Worm (Caenorhabditis elegans): ENCODE measurements around the gene C03B1.14.

The C03B1.14 gene

ce11 chrX:6373348-6373747 lies 12.8 kb upstream of the C03B1.14 start, which contains the start of gene C03B1.17:
Gene C03B1.17, plus strand, starts transcription at chrX:6373648.
- TF ChIP-seq W03F9.2 (tag; optimal IDR thresholded peaks at IDR 0.05) (no peak), him-1 (tag; optimal IDR thresholded peaks at IDR 0.05) (no peak), dao-5 (tag; optimal IDR thresholded peaks at IDR 0.05) (no peak)

ce11 chrX:6371192-6372116 lies 10.9 kb upstream of the C03B1.14 start:
- TF ChIP-seq dao-5 (tag; optimal IDR thresholded peaks at IDR 0.05) (peak; percentile 64), W03F9.2 (tag; optimal IDR thresholded peaks at IDR 0.05) (peak; percentile 3), him-1 (tag; optimal IDR thresholded peaks at IDR 0.05) (no peak)

ce11 chrX:6369717-6370116 lies 9.2 kb upstream of the C03B1.14 start, which contains the start of gene C03B1.2:
Gene C03B1.2, plus strand, starts transcription at chrX:6370017.
- no peak for TF ChIP-seq dao-5 (tag; optimal IDR thresholded peaks at IDR 0.05)
- no peak for TF ChIP-seq W03F9.2 (tag; optimal IDR thresholded peaks at IDR 0.05)
- TF ChIP-seq him-1 (tag; optimal IDR thresholded peaks at IDR 0.05): no peak

- TF ChIP-seq him-1 (tag; optimal IDR thresholded peaks at IDR 0.05) (no peak), W03F9.2 (tag; optimal IDR thresholded peaks at IDR 0.05) (no peak)
These were observed 5.2 kb upstream of the C03B1.14 start, which contains the start of gene C03B1.3 for ce11 chrX:6365715-6366114. Gene C03B1.3, plus strand, starts transcription at chrX:6366015.

- no peak for TF ChIP-seq him-1 (tag; optimal IDR thresholded peaks at IDR 0.05)
- no peak for TF ChIP-seq dao-5 (tag; optimal IDR thresholded peaks at IDR 0.05)
- no peak for TF ChIP-seq W03F9.2 (tag; optimal IDR thresholded peaks at IDR 0.05)
These were observed 3.6 kb upstream of the C03B1.14 start, which contains the start of gene C03B1.4 for ce11 chrX:6364196-6364595. Gene C03B1.4, plus strand, starts transcription at chrX:6364496.

- TF ChIP-seq dao-5 (tag; optimal IDR thresholded peaks at IDR 0.05): no peak
- TF ChIP-seq him-1 (tag; optimal IDR thresholded peaks at IDR 0.05): no peak
- TF ChIP-seq W03F9.2 (tag; optimal IDR thresholded peaks at IDR 0.05): no peak
These were observed 481 bp downstream of the C03B1.14 start for ce11 chrX:6360077-6360476.

ce11 chrX:6357772-6358171 lies 2.8 kb downstream of the C03B1.14 start, which contains the start of gene C03B1.10:
Gene C03B1.10, minus strand, starts transcription at chrX:6357872.
- no peak for TF ChIP-seq dao-5 (tag; optimal IDR thresholded peaks at IDR 0.05)
- TF ChIP-seq W03F9.2 (tag; optimal IDR thresholded peaks at IDR 0.05): no peak
- no peak for TF ChIP-seq him-1 (tag; optimal IDR thresholded peaks at IDR 0.05)

- TF ChIP-seq W03F9.2 (tag; optimal IDR thresholded peaks at IDR 0.05) (no peak), dao-5 (tag; optimal IDR thresholded peaks at IDR 0.05) (no peak), him-1 (tag; optimal IDR thresholded peaks at IDR 0.05) (no peak)
These were observed 5.4 kb downstream of the C03B1.14 start, which contains the start of gene C03B1.5 for ce11 chrX:6355030-6355635. Gene C03B1.5, plus strand, starts transcription at chrX:6355585.

- TF ChIP-seq him-1 (tag; optimal IDR thresholded peaks at IDR 0.05) (no peak), W03F9.2 (tag; optimal IDR thresholded peaks at IDR 0.05) (no peak), dao-5 (tag; optimal IDR thresholded peaks at IDR 0.05) (no peak)
These were observed 6.8 kb downstream of the C03B1.14 start for ce11 chrX:6353763-6354162.

- TF ChIP-seq him-1 (tag; optimal IDR thresholded peaks at IDR 0.05) (no peak), W03F9.2 (tag; optimal IDR thresholded peaks at IDR 0.05) (no peak)
These were observed 10.5 kb downstream of the C03B1.14 start, which contains the start of gene C03B1.6 for ce11 chrX:6350016-6350415. Gene C03B1.6, plus strand, starts transcription at chrX:6350316.

- TF ChIP-seq W03F9.2 (tag; optimal IDR thresholded peaks at IDR 0.05) (no peak), him-1 (tag; optimal IDR thresholded peaks at IDR 0.05) (no peak), dao-5 (tag; optimal IDR thresholded peaks at IDR 0.05) (no peak)
These were observed 13.5 kb downstream of the C03B1.14 start, which contains the start of gene C03B1.9 for ce11 chrX:6347013-6347412. Gene C03B1.9, minus strand, starts transcription at chrX:6347113.

ce11 chrX:6345785-6346184 lies 14.8 kb downstream of the C03B1.14 start:
- TF ChIP-seq him-1 (tag; optimal IDR thresholded peaks at IDR 0.05) (no peak), dao-5 (tag; optimal IDR thresholded peaks at IDR 0.05) (no peak), W03F9.2 (tag; optimal IDR thresholded peaks at IDR 0.05) (no peak)

ce11 chrX:6341513-6341912 lies 19.0 kb downstream of the C03B1.14 start, which contains the start of gene C03B1.7:
Gene C03B1.7, plus strand, starts transcription at chrX:6341813.
- TF ChIP-seq him-1 (tag; optimal IDR thresholded peaks at IDR 0.05) (no peak), dao-5 (tag; optimal IDR thresholded peaks at IDR 0.05) (no peak), W03F9.2 (tag; optimal IDR thresholded peaks at IDR 0.05) (no peak)

ce11 chrX:6338446-6338845 lies 22.1 kb downstream of the C03B1.14 start:
- TF ChIP-seq dao-5 (tag; optimal IDR thresholded peaks at IDR 0.05) (no peak), W03F9.2 (tag; optimal IDR thresholded peaks at IDR 0.05) (no peak), him-1 (tag; optimal IDR thresholded peaks at IDR 0.05) (no peak)

All from whole organism, L4/young adult.